Worm (Caenorhabditis elegans): Measurements from ENCODE around the gene chc-1.
"Not testable (repeated sequence)": the region's sequence is repeated elsewhere in the genome, so short reads cannot be mapped to it uniquely, and the experiment has no call there.

The chc-1 gene

ce11 chrIII:10221860-10222259 is 18.2 kb downstream of the chc-1 start, which contains the start of gene Y70G10A.4:
TSS of gene Y70G10A.4 (plus strand) at chrIII:10222160.
- not testable (repeated sequence) for TF ChIP-seq ZK546.5, jun-1, nhr-11 (tag; optimal IDR thresholded peaks at IDR 0.05)

DNA sequence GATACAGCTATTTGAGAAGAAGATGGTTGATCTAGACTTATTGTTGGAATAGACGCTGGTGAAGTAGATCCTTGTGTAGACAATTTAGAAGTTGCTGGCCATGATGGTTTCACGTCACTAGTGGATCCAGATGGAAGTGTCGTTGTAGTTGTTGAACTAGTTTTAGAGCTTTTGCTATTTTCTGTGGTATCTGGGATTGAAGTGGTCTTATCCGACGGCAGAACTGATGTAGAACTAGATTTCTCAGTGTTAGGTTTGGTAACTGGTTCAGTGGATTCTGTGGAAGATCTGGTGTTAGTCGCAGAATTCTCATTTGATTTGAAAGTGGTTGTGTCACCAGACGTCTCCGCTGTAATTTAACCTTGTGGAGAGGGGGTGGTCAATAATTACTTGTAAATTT is 28.0 kb downstream of the chc-1 start:
- TF ChIP-seq unc-39 (tag; optimal IDR thresholded peaks at IDR 0.05), result no peak
- no peak for TF ChIP-seq ceh-9 (tag; optimal IDR thresholded peaks at IDR 0.05)
- no peak for TF ChIP-seq lsy-12 (tag; optimal IDR thresholded peaks at IDR 0.05)
- no peak for TF ChIP-seq aly-2 (tag; optimal IDR thresholded peaks at IDR 0.05)
- TF ChIP-seq elt-3 (tag; optimal IDR thresholded peaks at IDR 0.05), result no peak
- no peak for TF ChIP-seq nfya-1 (tag; optimal IDR thresholded peaks at IDR 0.05; ENCODE audit: insufficient read depth)

ce11 chrIII:10233979-10234378 is 30.4 kb downstream of the chc-1 start, which contains the start of gene paml-1:
TSS of gene paml-1 (minus strand) at chrIII:10234079.
- no peak for TF ChIP-seq ztf-11 (tag; optimal IDR thresholded peaks at IDR 0.05)
- no peak for TF ChIP-seq hmg-11 (tag; optimal IDR thresholded peaks at IDR 0.05)
- no peak for TF ChIP-seq nhr-43 (tag; optimal IDR thresholded peaks at IDR 0.05; ENCODE audit: poor library complexity, severe bottlenecking)
- TF ChIP-seq pqm-1 (tag; optimal IDR thresholded peaks at IDR 0.05), result no peak
- TF ChIP-seq nhr-77 (tag; optimal IDR thresholded peaks at IDR 0.05), result no peak
- TF ChIP-seq pha-4 (tag; optimal IDR thresholded peaks at IDR 0.05), result no peak
- no peak for TF ChIP-seq tbx-2 (tag; optimal IDR thresholded peaks at IDR 0.05)
- TF ChIP-seq nhr-67 (tag; optimal IDR thresholded peaks at IDR 0.05), result no peak
- no peak for TF ChIP-seq ceh-82 (tag; optimal IDR thresholded peaks at IDR 0.05)
- TF ChIP-seq ceh-9 (tag; optimal IDR thresholded peaks at IDR 0.05), result no peak
- no peak for TF ChIP-seq mml-1 (tag; optimal IDR thresholded peaks at IDR 0.05)
- TF ChIP-seq ceh-16 (tag; optimal IDR thresholded peaks at IDR 0.05), result no peak
- TF ChIP-seq nfya-1 (tag; optimal IDR thresholded peaks at IDR 0.05; ENCODE audit: insufficient read depth), result no peak
- no peak for TF ChIP-seq egl-5 (tag; optimal IDR thresholded peaks at IDR 0.05)

- TF ChIP-seq nhr-23 (tag; optimal IDR thresholded peaks at IDR 0.05), result no peak
- peak; percentile 16 for TF ChIP-seq ztf-4 (tag; optimal IDR thresholded peaks at IDR 0.05)
- no peak for TF ChIP-seq mdl-1 (tag; optimal IDR thresholded peaks at IDR 0.05)
- TF ChIP-seq egl-5 (tag; optimal IDR thresholded peaks at IDR 0.05), result no peak
- TF ChIP-seq nhr-25 (tag; optimal IDR thresholded peaks at IDR 0.05), result peak; percentile 25
- TF ChIP-seq nhr-43 (tag; optimal IDR thresholded peaks at IDR 0.05; ENCODE audit: poor library complexity, severe bottlenecking), result peak; percentile 9
- peak; percentile 37 for TF ChIP-seq ama-1 (optimal IDR thresholded peaks at IDR 0.05)
- TF ChIP-seq unc-62 (GFP tag; optimal IDR thresholded peaks at IDR 0.05), result no peak
- no peak for TF ChIP-seq nhr-28 (tag; optimal IDR thresholded peaks at IDR 0.05)
- no peak for TF ChIP-seq ztf-11 (tag; optimal IDR thresholded peaks at IDR 0.05)
- peak in 1 of 3 experiments; percentile 61 for TF ChIP-seq elt-3 (tag; optimal IDR thresholded peaks at IDR 0.05)
- no peak for TF ChIP-seq nhr-76 (tag; optimal IDR thresholded peaks at IDR 0.05)
- no peak for TF ChIP-seq nhr-11 (tag; optimal IDR thresholded peaks at IDR 0.05)
Measured at ce11 chrIII:10236291-10236871, 32.8 kb downstream of the chc-1 start.

DNA sequence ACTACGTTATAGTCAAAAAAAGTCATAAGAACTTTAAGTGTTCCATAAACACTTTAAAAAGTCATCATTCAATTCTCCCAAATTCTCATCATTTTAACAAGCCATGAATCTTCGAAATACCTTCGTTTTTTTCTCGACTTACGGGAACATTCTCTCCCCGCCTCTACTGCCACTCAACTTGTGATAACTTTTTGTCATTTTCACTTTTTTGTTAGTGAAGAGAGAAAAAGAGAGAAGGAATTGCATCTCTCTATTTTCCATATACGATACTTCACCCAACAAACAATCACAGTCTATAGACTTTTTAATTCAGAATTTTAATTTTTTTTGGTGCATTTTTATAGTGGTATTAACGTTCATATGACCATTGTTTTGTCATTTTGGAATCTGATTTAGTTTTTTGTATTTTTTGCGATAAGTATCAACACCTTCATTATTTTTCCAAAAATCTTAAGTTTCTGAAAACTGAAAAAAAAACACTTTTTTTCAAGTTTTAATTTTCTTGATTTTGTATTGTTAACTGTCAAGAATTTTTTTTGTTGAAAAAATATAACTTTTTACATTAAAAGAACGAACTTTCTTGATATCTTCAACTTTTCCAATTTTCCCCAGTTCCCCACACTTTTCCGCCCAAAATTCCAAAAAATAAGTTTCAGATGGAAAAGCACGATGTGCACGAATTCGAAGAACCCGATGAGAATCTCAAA is 35.0 kb downstream of the chc-1 start, which contains the start of gene Y70G10A.3:
TSS of gene Y70G10A.3 (plus strand) at position 657 of the 707 bp plus-strand sequence.
- no peak for TF ChIP-seq ceh-16 (tag; optimal IDR thresholded peaks at IDR 0.05)
- TF ChIP-seq lin-39 (tag; optimal IDR thresholded peaks at IDR 0.05), result no peak
- no peak for TF ChIP-seq fkh-2 (tag; optimal IDR thresholded peaks at IDR 0.05)
- no peak for TF ChIP-seq mml-1 (tag; optimal IDR thresholded peaks at IDR 0.05)
- no peak for TF ChIP-seq R02D3.7 (tag; optimal IDR thresholded peaks at IDR 0.05)
- no peak for TF ChIP-seq sea-2 (GFP tag; optimal IDR thresholded peaks at IDR 0.05)
- no peak for TF ChIP-seq nhr-77 (tag; optimal IDR thresholded peaks at IDR 0.05)
- no peak for TF ChIP-seq elt-2 (tag; optimal IDR thresholded peaks at IDR 0.05)
- no peak for TF ChIP-seq lin-15B (tag; optimal IDR thresholded peaks at IDR 0.05)
- TF ChIP-seq nhr-43 (tag; optimal IDR thresholded peaks at IDR 0.05; ENCODE audit: poor library complexity, severe bottlenecking), result no peak
- TF ChIP-seq nhr-237 (tag; optimal IDR thresholded peaks at IDR 0.05), result no peak
- TF ChIP-seq pqm-1 (tag; optimal IDR thresholded peaks at IDR 0.05), result no peak
- no peak for TF ChIP-seq ztf-4 (tag; optimal IDR thresholded peaks at IDR 0.05)
- TF ChIP-seq aly-2 (tag; optimal IDR thresholded peaks at IDR 0.05), result no peak
- no peak for TF ChIP-seq lsy-12 (tag; optimal IDR thresholded peaks at IDR 0.05)
- no peak for TF ChIP-seq tbx-2 (tag; optimal IDR thresholded peaks at IDR 0.05)
- no peak for TF ChIP-seq elt-1 (tag; optimal IDR thresholded peaks at IDR 0.05)
- TF ChIP-seq zag-1 (tag; optimal IDR thresholded peaks at IDR 0.05), result no peak
- TF ChIP-seq jun-1 (tag; optimal IDR thresholded peaks at IDR 0.05), result no peak

Measured in whole organism, L3 larva.